Fruit fly (Drosophila melanogaster) whole organism, embryonic: Measurements from ENCODE around the gene Polr2D.
A peak's percentile ranks its signal among the peaks of the same experiment; 100 is the strongest.

Source experiments
- Abd-B ChIP-seq: fragments of 200-800 bp; sonication (Bioruptor generic); optimal IDR thresholded peaks from 2 replicates; lab custom pipeline; 2018; ENCODE audit warnings: missing biosample characterization, mild to moderate bottlenecking, missing genetic modification characterization, moderate library complexity
- CG10209 ChIP-seq: fragments of 200-800 bp; sonication (Bioruptor generic); optimal IDR thresholded peaks from 3 replicates; lab custom pipeline; 2017; ENCODE audit warnings: missing biosample characterization, mild to moderate bottlenecking, missing genetic modification characterization, missing genetic modification reagents
- CG11247 ChIP-seq: fragments of 200-800 bp; sonication (Bioruptor generic); IDR thresholded peaks from 2 replicates; pipeline ENCODE4 v1.3.6; 2022; ENCODE audit warnings: missing biosample characterization, missing genetic modification characterization
- CG12299 ChIP-seq: fragments of 200-800 bp; sonication (Bioruptor generic); optimal IDR thresholded peaks from 2 replicates; lab custom pipeline; 2018; ENCODE audit warnings: missing biosample characterization, mild to moderate bottlenecking, missing genetic modification characterization
- CG14441 ChIP-seq: fragments of 200-800 bp; sonication (Bioruptor generic); IDR thresholded peaks from 2 replicates; pipeline ENCODE4 v1.3.6; 2022; ENCODE audit warnings: missing biosample characterization, missing genetic modification characterization
- CG15073 ChIP-seq: fragments of 200-800 bp; sonication (Bioruptor generic); optimal IDR thresholded peaks from 2 replicates; lab custom pipeline; 2016; ENCODE audit warnings: missing biosample characterization, missing genetic modification characterization
- CG17829 ChIP-seq: fragments of 200-800 bp; optimal IDR thresholded peaks from 2 replicates; lab custom pipeline; 2019; ENCODE audit warnings: missing biosample characterization, mild to moderate bottlenecking, missing genetic modification characterization, moderate library complexity
- CG17912 ChIP-seq: fragments of 200-800 bp; sonication (Bioruptor generic); optimal IDR thresholded peaks from 2 replicates; lab custom pipeline; 2018; ENCODE audit warnings: missing biosample characterization, mild to moderate bottlenecking, missing genetic modification characterization
- CG1792 ChIP-seq: fragments of 200-800 bp; sonication (Bioruptor generic); optimal IDR thresholded peaks from 2 replicates; lab custom pipeline; 2016; ENCODE audit warnings: missing biosample characterization, missing genetic modification characterization
- CG2199 ChIP-seq: fragments of 200-800 bp; sonication (Bioruptor generic); IDR thresholded peaks from 3 replicates; pipeline ENCODE4 v1.3.6; 2022; ENCODE audit warnings: missing biosample characterization, missing genetic modification characterization
- CG32772 ChIP-seq: fragments of 200-800 bp; sonication (Bioruptor generic); IDR thresholded peaks from 2 replicates; pipeline ENCODE4 v1.3.6; 2022; ENCODE audit warnings: missing biosample characterization, missing genetic modification characterization
- CG33213 ChIP-seq: fragments of 200-800 bp; sonication (Bioruptor generic); optimal IDR thresholded peaks from 3 replicates; lab custom pipeline; 2016; ENCODE audit warnings: missing biosample characterization, missing genetic modification characterization
- CG4328 ChIP-seq: fragments of 200-800 bp; sonication (Bioruptor generic); optimal IDR thresholded peaks from 3 replicates; lab custom pipeline; 2017; ENCODE audit warnings: missing biosample characterization, missing genetic modification reagents, missing genetic modification characterization
- CG4617 ChIP-seq: fragments of 200-800 bp; sonication (Bioruptor generic); optimal IDR thresholded peaks from 3 replicates; lab custom pipeline; 2016; ENCODE audit warnings: missing biosample characterization, missing genetic modification characterization, borderline replicate concordance
- CG6272 ChIP-seq: fragments of 200-800 bp; sonication (Bioruptor generic); IDR thresholded peaks from 2 replicates; pipeline ENCODE4 v1.3.6; 2022; ENCODE audit warnings: missing biosample characterization, missing genetic modification characterization
- CG8924 ChIP-seq: fragments of 200-800 bp; optimal IDR thresholded peaks from 3 replicates; lab custom pipeline; 2019; ENCODE audit warnings: missing biosample characterization, mild to moderate bottlenecking, missing genetic modification characterization, moderate library complexity
- CkIIα-i1 ChIP-seq: fragments of 200-800 bp; sonication (Bioruptor generic); IDR thresholded peaks from 2 replicates; pipeline ENCODE4 v1.3.6; 2022; ENCODE audit warnings: missing biosample characterization, missing genetic modification characterization
- Dbx ChIP-seq: fragments of 200-800 bp; sonication (Bioruptor generic); IDR thresholded peaks from 3 replicates; pipeline ENCODE4 v1.3.6; 2022; ENCODE audit warnings: missing biosample characterization, missing genetic modification characterization
- Deaf1 ChIP-seq: fragments of 200-800 bp; optimal IDR thresholded peaks from 3 replicates; lab custom pipeline; 2019; ENCODE audit warnings: missing biosample characterization, mild to moderate bottlenecking, missing genetic modification characterization, moderate library complexity
- Doc3 ChIP-seq: fragments of 200-800 bp; sonication (Bioruptor generic); IDR thresholded peaks from 3 replicates; pipeline ENCODE4 v1.3.6; 2022; ENCODE audit warnings: missing biosample characterization, missing genetic modification characterization; ENCODE audit not compliant: partially characterized antibody
- Dp ChIP-seq: fragments of 200-800 bp; sonication (Bioruptor generic); optimal IDR thresholded peaks from 2 replicates; lab custom pipeline; 2018; ENCODE audit warnings: missing biosample characterization, mild to moderate bottlenecking, missing genetic modification characterization, moderate library complexity
- E2f1 ChIP-seq: fragments of 200-800 bp; sonication (Bioruptor generic); IDR thresholded peaks from 2 replicates; pipeline ENCODE4 v1.3.6; 2022; ENCODE audit warnings: missing biosample characterization, missing genetic modification characterization
- H2.0 ChIP-seq: fragments of 200-800 bp; sonication (Bioruptor generic); IDR thresholded peaks from 2 replicates; pipeline ENCODE4 v1.3.6; 2022; ENCODE audit warnings: missing biosample characterization, missing genetic modification characterization
- HmgD ChIP-seq: fragments of 200-800 bp; sonication (Bioruptor generic); optimal IDR thresholded peaks from 3 replicates; lab custom pipeline; 2016; ENCODE audit warnings: missing biosample characterization, missing genetic modification characterization
- Hmx ChIP-seq: fragments of 200-800 bp; sonication (Bioruptor generic); optimal IDR thresholded peaks from 2 replicates; lab custom pipeline; 2016; ENCODE audit warnings: missing biosample characterization, missing genetic modification characterization
- MBD-R2 ChIP-seq: fragments of 200-800 bp; sonication (Bioruptor generic); IDR thresholded peaks from 2 replicates; pipeline ENCODE4 v1.3.6; 2022; ENCODE audit warnings: missing biosample characterization, missing genetic modification characterization
- Med ChIP-seq: fragments of 200-800 bp; sonication (Bioruptor generic); peaks from one replicate; lab custom pipeline; 2016; ENCODE audit warnings: missing biosample characterization, missing genetic modification characterization, mild to moderate bottlenecking, inconsistent platforms, moderate library complexity
- NFAT ChIP-seq: fragments of 200-800 bp; sonication (Bioruptor generic); IDR thresholded peaks from 2 replicates; pipeline ENCODE4 v1.3.6; 2022; ENCODE audit warnings: missing biosample characterization, missing genetic modification characterization
- Neu2 ChIP-seq: fragments of 200-800 bp; sonication (Bioruptor generic); optimal IDR thresholded peaks from 3 replicates; lab custom pipeline; 2016; ENCODE audit warnings: missing biosample characterization, missing genetic modification characterization, borderline replicate concordance
- Tbp ChIP-seq: fragments of >200 bp; optimal IDR thresholded peaks from 2 replicates; lab custom pipeline; 2018; ENCODE audit warnings: missing biosample characterization, missing genetic modification characterization
- bsh ChIP-seq, 2 experiments: fragments of 200-800 bp; sonication (Bioruptor generic); optimal IDR thresholded peaks; 2 replicates each; lab custom pipeline; 2017 to 2018; ENCODE audit warnings: mild to moderate bottlenecking in 2 of 2, missing biosample characterization in 2 of 2, missing genetic modification characterization in 2 of 2, moderate library complexity in 1 of 2
- btn ChIP-seq: fragments of 200-800 bp; sonication (Bioruptor generic); optimal IDR thresholded peaks from 2 replicates; lab custom pipeline; 2016; ENCODE audit warnings: missing biosample characterization, missing genetic modification characterization
- caup ChIP-seq: fragments of 200-800 bp; sonication (Bioruptor generic); optimal IDR thresholded peaks from 3 replicates; lab custom pipeline; 2017; ENCODE audit warnings: missing biosample characterization, mild to moderate bottlenecking, missing genetic modification characterization, moderate library complexity; ENCODE audit not compliant: severe bottlenecking
- chn ChIP-seq: fragments of 200-800 bp; sonication (Bioruptor generic); optimal IDR thresholded peaks from 2 replicates; lab custom pipeline; 2016; ENCODE audit warnings: missing biosample characterization, missing genetic modification characterization
- crol ChIP-seq: fragments of 200-800 bp; sonication (Bioruptor generic); IDR thresholded peaks from 2 replicates; pipeline ENCODE4 v1.3.6; 2022; ENCODE audit warnings: missing biosample characterization, missing genetic modification characterization
- crp ChIP-seq, 2 experiments: fragments of 200-800 bp; sonication (Bioruptor generic); optimal IDR thresholded peaks; 2 replicates in 1 of 2; 3 replicates in 1 of 2; lab custom pipeline; 2017; ENCODE audit warnings: missing biosample characterization in 2 of 2, missing genetic modification characterization in 2 of 2, mild to moderate bottlenecking in 1 of 2, moderate library complexity in 1 of 2
- exex ChIP-seq: fragments of 200-800 bp; sonication (Bioruptor generic); optimal IDR thresholded peaks from 4 replicates; lab custom pipeline; 2018; ENCODE audit warnings: missing biosample characterization, mild to moderate bottlenecking, missing genetic modification characterization, moderate library complexity
- fru ChIP-seq: fragments of >200 bp; optimal IDR thresholded peaks from 2 replicates; lab custom pipeline; 2017
- grn ChIP-seq: fragments of 200-800 bp; sonication (Bioruptor generic); optimal IDR thresholded peaks from 3 replicates; lab custom pipeline; 2017; ENCODE audit warnings: missing biosample characterization, missing genetic modification characterization
- gsb-n ChIP-seq: fragments of 200-800 bp; sonication (Bioruptor generic); optimal IDR thresholded peaks from 3 replicates; lab custom pipeline; 2018; ENCODE audit warnings: missing biosample characterization, mild to moderate bottlenecking, missing genetic modification characterization
- inv ChIP-seq: fragments of 200-800 bp; sonication (Bioruptor generic); IDR thresholded peaks from 2 replicates; pipeline ENCODE4 v1.3.6; 2022; ENCODE audit warnings: missing biosample characterization, missing genetic modification characterization; ENCODE audit not compliant: partially characterized antibody
- mam ChIP-seq: fragments of 200-800 bp; sonication (Bioruptor generic); optimal IDR thresholded peaks from 3 replicates; lab custom pipeline; 2016; ENCODE audit warnings: missing biosample characterization, missing genetic modification characterization
- p53 ChIP-seq: fragments of 200-800 bp; sonication (Bioruptor generic); optimal IDR thresholded peaks from 2 replicates; lab custom pipeline; 2016; ENCODE audit warnings: missing biosample characterization, missing genetic modification characterization
- ranshi ChIP-seq: fragments of 200-800 bp; sonication (Bioruptor generic); IDR thresholded peaks from 2 replicates; pipeline ENCODE4 v1.3.6; 2022; ENCODE audit warnings: missing biosample characterization, missing genetic modification characterization
- row ChIP-seq: fragments of 200-800 bp; sonication (Bioruptor generic); IDR thresholded peaks from 3 replicates; pipeline ENCODE4 v1.3.6; 2022; ENCODE audit warnings: missing biosample characterization, missing genetic modification characterization
- schlank ChIP-seq: fragments of 200-800 bp; sonication (Bioruptor generic); optimal IDR thresholded peaks from 2 replicates; lab custom pipeline; 2018; ENCODE audit warnings: missing biosample characterization, mild to moderate bottlenecking, missing genetic modification characterization
- sima ChIP-seq: fragments of 200-800 bp; sonication (Bioruptor generic); optimal IDR thresholded peaks from 2 replicates; lab custom pipeline; 2016; ENCODE audit warnings: missing biosample characterization, missing genetic modification characterization
- ttk ChIP-seq: fragments of 200-800 bp; sonication (Bioruptor generic); IDR thresholded peaks from 2 replicates; pipeline ENCODE4 v2.1.2; 2022; ENCODE audit warnings: missing biosample characterization, missing genetic modification characterization
- tup ChIP-seq: fragments of 200-800 bp; sonication (Bioruptor generic); optimal IDR thresholded peaks from 2 replicates; lab custom pipeline; 2016; ENCODE audit warnings: missing biosample characterization, mild to moderate bottlenecking, missing genetic modification characterization, moderate library complexity
- yki ChIP-seq: fragments of >200 bp; optimal IDR thresholded peaks from 3 replicates; lab custom pipeline; 2018
- zen2 ChIP-seq: fragments of 200-800 bp; sonication (Bioruptor generic); IDR thresholded peaks from 3 replicates; pipeline ENCODE4 v1.3.6; 2022; ENCODE audit warnings: missing biosample characterization, missing genetic modification characterization; ENCODE audit not compliant: partially characterized antibody
- zfh1 ChIP-seq: fragments of 200-800 bp; sonication (Bioruptor generic); IDR thresholded peaks from 3 replicates; pipeline ENCODE4 v1.3.6; 2022; ENCODE audit warnings: missing biosample characterization, missing genetic modification characterization

Polr2D gene

DNA sequence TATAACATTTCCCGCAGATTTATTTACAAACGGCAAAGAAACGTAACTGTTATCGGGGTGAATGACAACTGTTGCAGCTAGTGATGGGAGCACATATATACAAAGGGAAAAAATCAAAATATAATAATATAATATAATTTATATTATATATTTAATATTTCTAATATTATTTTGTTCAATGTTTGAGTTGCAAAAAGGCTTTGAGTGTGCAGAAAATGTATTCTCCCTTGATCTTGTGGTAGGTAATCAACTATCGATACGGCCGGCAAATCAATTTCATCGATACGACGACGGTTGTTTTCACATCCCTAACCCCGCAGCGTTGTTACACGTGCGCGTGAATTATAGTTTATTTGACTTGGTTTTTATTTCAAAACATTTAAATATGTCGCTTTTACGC lies 31.9 kb downstream of the Polr2D start, which contains the start of the genes mTerf5 and Non3 (continued):
- TF ChIP-seq chn (GFP tag; lab: Kevin White, UChicago) (no peak), exex (peak; percentile 12), sima (no peak), CG14441 (GFP tag; lab: Robert Waterston, UW) (peak; percentile 50; the same call in 1 of the 2 replicates), crp (GFP tag; optimal IDR thresholded peaks at IDR 0.05; lab: Kevin White, UChicago) (peak in 1 of 2 experiments; percentile 24), Hmx (GFP tag; lab: Kevin White, UChicago) (no peak), CG17829 (tag; lab: Kevin White, UChicago) (peak; percentile 76), inv (GFP tag; lab: Robert Waterston, UW) (peak; percentile 85), Dbx (GFP tag; lab: Robert Waterston, UW) (peak; percentile 59; the same call in 2 of the 3 replicates), Abd-B (GFP tag; lab: Kevin White, UChicago) (no peak), Doc3 (GFP tag; lab: Robert Waterston, UW) (peak; percentile 89), zen2 (GFP tag; lab: Robert Waterston, UW) (peak; percentile 83; the same call in 2 of the 3 replicates), CG6272 (GFP tag; lab: Robert Waterston, UW) (peak; percentile 62), fru (no peak), Med (GFP tag; lab: Kevin White, UChicago) (peak; percentile 70), CG15073 (GFP tag; lab: Kevin White, UChicago) (no peak), Tbp (no peak), btn (GFP tag; lab: Kevin White, UChicago) (no peak), p53 (no peak), CG17912 (GFP tag; lab: Kevin White, UChicago) (peak; percentile 22), Neu2 (GFP tag; lab: Kevin White, UChicago) (no peak), CG32772 (GFP tag; lab: Robert Waterston, UW) (0 out of 2 replicates have a peak, but pooled peaks have one; percentile 15), CG33213 (GFP tag; lab: Kevin White, UChicago) (no peak), gsb-n (tag; lab: Kevin White, UChicago) (peak; percentile 58), grn (GFP tag; lab: Kevin White, UChicago) (no peak), CG12299 (peak; percentile 32), row (GFP tag; lab: Robert Waterston, UW) (peak; percentile 89), zfh1 (peak; percentile 58; the same call in 1 of the 3 replicates), ttk (GFP tag; lab: Robert Waterston, UW) (no peak), crol (GFP tag; lab: Robert Waterston, UW) (no peak), CkIIα-i1 (GFP tag; lab: Robert Waterston, UW) (no peak), HmgD (GFP tag; lab: Kevin White, UChicago) (no peak), CG2199 (GFP tag; lab: Robert Waterston, UW) (no peak), ranshi (GFP tag; lab: Robert Waterston, UW) (0 out of 2 replicates have a peak, but pooled peaks have one; percentile 40), tup (GFP tag; lab: Kevin White, UChicago) (no peak), CG4617 (GFP tag; lab: Kevin White, UChicago) (peak; percentile 61), CG1792 (GFP tag; lab: Kevin White, UChicago) (no peak), CG8924 (peak; percentile 75), E2f1 (GFP tag; lab: Robert Waterston, UW) (peak; percentile 11; the same call in 1 of the 2 replicates), mam (peak; percentile 45), CG11247 (GFP tag; lab: Robert Waterston, UW) (no peak), bsh (GFP tag; optimal IDR thresholded peaks at IDR 0.05; lab: Kevin White, UChicago) (peak in 1 of 2 experiments; percentile 69), CG4328 (GFP tag; lab: Kevin White, UChicago) (peak; percentile 41), schlank (no peak), Deaf1 (no peak), NFAT (no peak), Dp (GFP tag; lab: Kevin White, UChicago) (peak; percentile 31), CG10209 (peak; percentile 44), yki (lab: Kevin White, UChicago) (no peak), H2.0 (GFP tag; lab: Robert Waterston, UW) (no peak), caup (GFP tag; lab: Kevin White, UChicago) (peak; percentile 58), MBD-R2 (GFP tag; lab: Robert Waterston, UW) (peak; percentile 86)
